Worm (Caenorhabditis elegans) whole organism, L2 larva: ENCODE results near the gene git-1.
A peak's percentile ranks its signal among the peaks of the same experiment; 100 is the strongest.

Source experiments
- C34F6.9 ChIP-seq: fragments of 150-350 bp; optimal IDR thresholded peaks from 2 replicates; lab custom pipeline; 2014; ENCODE audit warnings: missing biosample characterization, missing genetic modification characterization
- F13H6.1 ChIP-seq: sonication (generic microtip); optimal IDR thresholded peaks from 2 replicates; lab custom pipeline; 2016; ENCODE audit warnings: missing genetic modification characterization, missing compliant biosample characterization
- R02D3.7 ChIP-seq: fragments of 150-350 bp; optimal IDR thresholded peaks from 2 replicates; lab custom pipeline; 2014; ENCODE audit warnings: missing biosample characterization, missing genetic modification characterization
- Y55F3AM.14 ChIP-seq: fragments of 200-800 bp; sonication (Bioruptor generic); optimal IDR thresholded peaks from 2 replicates; lab custom pipeline; 2018; ENCODE audit warnings: mild to moderate bottlenecking, missing genetic modification characterization, missing compliant biosample characterization
- alr-1 ChIP-seq: fragments of 150-350 bp; optimal IDR thresholded peaks from 2 replicates; lab custom pipeline; 2014; ENCODE audit warnings: missing biosample characterization, missing genetic modification characterization
- aly-2 ChIP-seq: fragments of 150-350 bp; optimal IDR thresholded peaks from 2 replicates; lab custom pipeline; 2014; ENCODE audit warnings: missing biosample characterization, missing genetic modification characterization
- ama-1 ChIP-seq: fragments of 150-350 bp; optimal IDR thresholded peaks from 2 replicates; lab custom pipeline; 2018; ENCODE audit warnings: inconsistent platforms
- blmp-1 ChIP-seq: sonication (generic microtip); optimal IDR thresholded peaks from 2 replicates; lab custom pipeline; 2017; ENCODE audit warnings: missing genetic modification characterization, mild to moderate bottlenecking, missing compliant biosample characterization, antibody characterized with exemption, moderate library complexity; ENCODE audit not compliant: insufficient read depth
- ceh-16 ChIP-seq: fragments of 150-350 bp; optimal IDR thresholded peaks from 2 replicates; lab custom pipeline; 2014; ENCODE audit warnings: missing biosample characterization, missing genetic modification characterization
- ceh-82 ChIP-seq: fragments of 150-350 bp; optimal IDR thresholded peaks from 2 replicates; lab custom pipeline; 2014; ENCODE audit warnings: missing biosample characterization, missing genetic modification characterization
- crh-2 ChIP-seq: sonication (generic microtip); optimal IDR thresholded peaks from 2 replicates; lab custom pipeline; 2017; ENCODE audit warnings: missing biosample characterization, missing genetic modification characterization
- dmd-4 ChIP-seq: sonication (generic microtip); optimal IDR thresholded peaks from 2 replicates; lab custom pipeline; 2017; ENCODE audit warnings: missing biosample characterization, missing genetic modification characterization
- egl-27 ChIP-seq: sonication (generic microtip); optimal IDR thresholded peaks from 3 replicates; lab custom pipeline; 2017; ENCODE audit warnings: missing biosample characterization, missing genetic modification reagents, missing genetic modification characterization
- fos-1 ChIP-seq: fragments of 150-350 bp; optimal IDR thresholded peaks from 2 replicates; lab custom pipeline; 2014; ENCODE audit warnings: missing biosample characterization, missing genetic modification characterization
- gmeb-1 ChIP-seq: fragments of 150-350 bp; optimal IDR thresholded peaks from 2 replicates; lab custom pipeline; 2014; ENCODE audit warnings: missing biosample characterization, missing genetic modification characterization
- lin-11 ChIP-seq: fragments of 150-350 bp; sonication (generic microtip); optimal IDR thresholded peaks from 2 replicates; lab custom pipeline; 2014; ENCODE audit warnings: missing biosample characterization, missing genetic modification characterization, inconsistent platforms, mixed read lengths
- lin-13 ChIP-seq: fragments of 150-350 bp; optimal IDR thresholded peaks from 2 replicates; lab custom pipeline; 2014; ENCODE audit warnings: missing biosample characterization, missing genetic modification reagents, missing genetic modification characterization
- lin-39 ChIP-seq: fragments of 150-350 bp; optimal IDR thresholded peaks from 2 replicates; lab custom pipeline; 2014; ENCODE audit warnings: missing biosample characterization, missing genetic modification reagents, missing genetic modification characterization
- lsy-2 ChIP-seq, 2 experiments: fragments of 150-350 bp in 1 of 2; sonication (generic microtip) in 1 of 2; optimal IDR thresholded peaks; 2 replicates each; lab custom pipeline; 2014 to 2017; ENCODE audit warnings: missing biosample characterization in 2 of 2, missing genetic modification characterization in 2 of 2
- nhr-11 ChIP-seq: fragments of 150-350 bp; optimal IDR thresholded peaks from 2 replicates; lab custom pipeline; 2014; ENCODE audit warnings: missing biosample characterization, missing genetic modification characterization
- nhr-12 ChIP-seq: fragments of 150-350 bp; optimal IDR thresholded peaks from 2 replicates; lab custom pipeline; 2014; ENCODE audit warnings: missing biosample characterization, missing genetic modification characterization
- nhr-129 ChIP-seq: fragments of 150-350 bp; optimal IDR thresholded peaks from 2 replicates; lab custom pipeline; 2014; ENCODE audit warnings: missing biosample characterization, missing genetic modification characterization
- nhr-21 ChIP-seq: fragments of 150-350 bp; optimal IDR thresholded peaks from 2 replicates; lab custom pipeline; 2014; ENCODE audit warnings: missing biosample characterization, missing genetic modification characterization
- nhr-23 ChIP-seq: fragments of 150-350 bp; optimal IDR thresholded peaks from 2 replicates; lab custom pipeline; 2014; ENCODE audit warnings: missing biosample characterization, missing genetic modification reagents, missing genetic modification characterization
- nhr-237 ChIP-seq: fragments of 150-350 bp; optimal IDR thresholded peaks from 2 replicates; lab custom pipeline; 2014; ENCODE audit warnings: missing biosample characterization, missing genetic modification characterization
- nhr-25 ChIP-seq: fragments of 150-350 bp; sonication (generic microtip); optimal IDR thresholded peaks from 3 replicates; lab custom pipeline; 2014; ENCODE audit warnings: missing biosample characterization, missing genetic modification characterization
- nhr-6 ChIP-seq: fragments of 150-350 bp; optimal IDR thresholded peaks from 2 replicates; lab custom pipeline; 2014; ENCODE audit warnings: missing biosample characterization, missing genetic modification characterization
- peb-1 ChIP-seq: fragments of 150-350 bp; optimal IDR thresholded peaks from 2 replicates; lab custom pipeline; 2014; ENCODE audit warnings: missing biosample characterization, missing genetic modification characterization
- sem-4 ChIP-seq: fragments of 150-350 bp; optimal IDR thresholded peaks from 2 replicates; lab custom pipeline; 2014; ENCODE audit warnings: missing biosample characterization, missing genetic modification reagents, missing genetic modification characterization
- skn-1 ChIP-seq: sonication (generic microtip); optimal IDR thresholded peaks from 2 replicates; lab custom pipeline; 2017; ENCODE audit warnings: missing biosample characterization, missing genetic modification characterization
- sma-3 ChIP-seq: sonication (generic microtip); optimal IDR thresholded peaks from 2 replicates; lab custom pipeline; 2016; ENCODE audit warnings: missing genetic modification reagents, missing genetic modification characterization, missing compliant biosample characterization
- sma-9 ChIP-seq, 2 experiments: fragments of 150-350 bp in 1 of 2; sonication (generic microtip) in 1 of 2; optimal IDR thresholded peaks; 2 replicates each; lab custom pipeline; 2014 to 2016; ENCODE audit warnings: missing genetic modification characterization in 2 of 2, mild to moderate bottlenecking in 1 of 2, missing biosample characterization in 1 of 2, missing compliant biosample characterization in 1 of 2, missing genetic modification reagents in 1 of 2, moderate library complexity in 1 of 2
- snpc-4 ChIP-seq: fragments of 150-350 bp; optimal IDR thresholded peaks from 2 replicates; lab custom pipeline; 2014; ENCODE audit warnings: missing biosample characterization, missing genetic modification characterization
- unc-55 ChIP-seq: fragments of 150-350 bp; sonication (generic microtip); optimal IDR thresholded peaks from 3 replicates; lab custom pipeline; 2014; ENCODE audit warnings: missing biosample characterization, missing genetic modification reagents, missing genetic modification characterization
- unc-62 ChIP-seq: fragments of 150-350 bp; optimal IDR thresholded peaks from 2 replicates; lab custom pipeline; 2014; ENCODE audit warnings: missing biosample characterization, missing genetic modification reagents, missing genetic modification characterization
- zag-1 ChIP-seq: fragments of 150-350 bp; optimal IDR thresholded peaks from 2 replicates; lab custom pipeline; 2014; ENCODE audit warnings: missing biosample characterization, missing genetic modification characterization
- ztf-11 ChIP-seq: sonication (generic microtip); optimal IDR thresholded peaks from 2 replicates; lab custom pipeline; 2017; ENCODE audit warnings: missing biosample characterization, missing genetic modification characterization
- ztf-4 ChIP-seq: fragments of 150-350 bp; optimal IDR thresholded peaks from 2 replicates; lab custom pipeline; 2014; ENCODE audit warnings: missing biosample characterization, missing genetic modification characterization

Gene git-1

DNA sequence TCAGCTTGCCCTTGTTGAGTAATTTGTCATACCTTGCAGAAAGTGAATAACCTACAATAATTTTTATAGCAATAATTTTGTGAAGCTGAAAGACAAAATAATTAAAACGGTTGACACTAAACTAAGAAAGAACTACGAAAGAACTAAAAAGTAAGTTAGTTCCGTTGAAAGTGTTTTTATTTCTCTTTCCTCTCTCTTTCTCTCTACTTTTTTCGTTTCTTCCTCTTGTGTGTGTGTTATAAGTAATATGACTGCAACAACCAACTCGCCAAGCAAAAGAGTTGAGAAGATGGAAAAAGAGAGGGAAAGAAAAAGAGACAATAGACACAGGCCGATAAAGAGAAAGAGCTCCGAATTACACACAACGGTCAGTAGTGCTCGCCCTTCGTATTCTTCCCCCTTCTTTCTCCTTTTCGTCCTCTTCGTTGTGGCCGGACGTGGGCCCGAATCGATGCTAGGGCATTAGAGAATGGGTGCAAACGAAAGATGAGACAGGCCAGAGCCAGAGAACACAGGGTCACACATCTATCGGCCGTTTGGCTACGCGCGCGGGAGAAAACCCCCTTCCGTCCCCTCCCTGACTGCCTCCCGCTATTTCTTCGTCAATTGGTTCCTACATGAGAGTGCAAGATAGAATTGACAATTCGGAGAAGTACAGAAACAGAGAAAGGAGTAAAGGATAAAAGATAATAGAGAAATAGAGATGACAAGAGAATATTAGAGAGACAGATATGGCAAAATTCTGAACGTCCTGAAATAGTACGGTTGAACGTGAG, 30.7 kb downstream of the git-1 start, which contains the start of gene syd-2 (continued):
- TF ChIP-seq nhr-21 (tag; lab: Kevin White, UChicago) (peak; percentile 46), lsy-2 (tag; optimal IDR thresholded peaks at IDR 0.05; lab: Kevin White, UChicago) (peak; percentile 56 to 69), dmd-4 (no peak)

DNA sequence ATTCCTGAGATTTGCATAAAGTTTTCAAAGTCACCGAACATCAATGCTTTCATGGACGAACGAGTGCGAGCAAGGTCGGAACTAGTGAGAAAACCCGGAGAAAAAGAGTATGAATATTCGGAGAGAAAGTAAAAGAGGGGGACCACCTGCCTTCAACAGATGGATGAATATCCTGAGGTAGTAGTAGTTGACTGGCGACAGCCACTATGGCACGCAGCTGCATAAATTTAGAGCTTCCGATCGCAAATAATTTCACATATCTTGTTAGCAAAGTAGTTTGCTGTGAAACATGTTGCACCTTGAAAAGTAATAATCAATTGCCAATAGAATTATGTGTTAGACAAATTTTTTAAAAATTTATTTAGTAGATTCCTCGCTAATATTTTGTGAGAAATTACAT, 32.1 kb downstream of the git-1 start:
- TF ChIP-seq ztf-4 (no peak), snpc-4 (tag; lab: Kevin White, UChicago) (no peak)

ce11 chrX:10559203-10559602, 34.5 kb downstream of the git-1 start, which contains the start of gene F59F5.7:
TSS of gene F59F5.7 (plus strand) at chrX:10559503.
- TF ChIP-seq sma-9 (GFP tag; optimal IDR thresholded peaks at IDR 0.05; lab: Kevin White, UChicago) (no peak), sma-9 (tag; optimal IDR thresholded peaks at IDR 0.05; lab: Kevin White, UChicago) (no peak), nhr-21 (tag; lab: Kevin White, UChicago) (no peak), sem-4 (no peak), peb-1 (tag; lab: Kevin White, UChicago) (no peak), alr-1 (tag; lab: Kevin White, UChicago) (no peak), ztf-4 (no peak), nhr-6 (tag; lab: Kevin White, UChicago) (no peak), lsy-2 (tag; optimal IDR thresholded peaks at IDR 0.05; lab: Kevin White, UChicago) (no peak), unc-62 (GFP tag; lab: Kevin White, UChicago) (no peak), R02D3.7 (tag; lab: Kevin White, UChicago) (no peak), zag-1 (no peak), ceh-82 (no peak), sma-3 (GFP tag; lab: Kevin White, UChicago) (no peak), unc-55 (no peak), lin-13 (GFP tag; lab: Kevin White, UChicago) (no peak), nhr-129 (tag; lab: Kevin White, UChicago) (no peak), blmp-1 (tag; lab: Kevin White, UChicago) (no peak), skn-1 (tag; lab: Kevin White, UChicago) (no peak), ama-1 (lab: Kevin White, UChicago) (no peak)

- TF ChIP-seq snpc-4 (tag; lab: Kevin White, UChicago) (no peak), Y55F3AM.14 (GFP tag; lab: Kevin White, UChicago) (no peak), gmeb-1 (peak; percentile 48), ztf-11 (no peak), crh-2 (tag; lab: Kevin White, UChicago) (peak; percentile 56), ama-1 (lab: Kevin White, UChicago) (no peak), unc-55 (peak; percentile 74), nhr-12 (tag; lab: Kevin White, UChicago) (no peak), lsy-2 (tag; optimal IDR thresholded peaks at IDR 0.05; lab: Kevin White, UChicago) (peak in 1 of 2 experiments; percentile 54), nhr-6 (tag; lab: Kevin White, UChicago) (no peak), fos-1 (tag; lab: Kevin White, UChicago) (peak; percentile 56), nhr-129 (tag; lab: Kevin White, UChicago) (peak; percentile 24), egl-27 (no peak), lin-13 (GFP tag; lab: Kevin White, UChicago) (peak; percentile 9), sma-9 (GFP tag; optimal IDR thresholded peaks at IDR 0.05; lab: Kevin White, UChicago) (peak; percentile 37), sma-9 (tag; optimal IDR thresholded peaks at IDR 0.05; lab: Kevin White, UChicago) (no peak), F13H6.1 (tag; lab: Kevin White, UChicago) (peak; percentile 7), lin-11 (no peak), C34F6.9 (peak; percentile 33), blmp-1 (tag; lab: Kevin White, UChicago) (peak; percentile 30)
These were observed 42.1 kb downstream of the git-1 start for ce11 chrX:10566775-10567174.

- peak; percentile 68 for TF ChIP-seq nhr-11 (tag; lab: Kevin White, UChicago)
- no peak for TF ChIP-seq nhr-23 (tag; lab: Kevin White, UChicago)
- TF ChIP-seq Y55F3AM.14 (GFP tag; lab: Kevin White, UChicago), result peak; percentile 87
- peak; percentile 93 for TF ChIP-seq egl-27
- TF ChIP-seq unc-55, result peak; percentile 94
- peak; percentile 92 for TF ChIP-seq sem-4
- peak; percentile 29 for TF ChIP-seq blmp-1 (tag; lab: Kevin White, UChicago)
- TF ChIP-seq skn-1 (tag; lab: Kevin White, UChicago), result peak; percentile 47
- TF ChIP-seq ztf-4, result peak; percentile 53
- peak; percentile 87 for TF ChIP-seq fos-1 (tag; lab: Kevin White, UChicago)
- peak; percentile 80 for TF ChIP-seq lin-11
- TF ChIP-seq ceh-16 (tag; lab: Kevin White, UChicago), result peak; percentile 89
- peak; percentile 64 to 88 for TF ChIP-seq lsy-2 (tag; optimal IDR thresholded peaks at IDR 0.05; lab: Kevin White, UChicago)
- TF ChIP-seq crh-2 (tag; lab: Kevin White, UChicago), result peak; percentile 96
- TF ChIP-seq nhr-129 (tag; lab: Kevin White, UChicago), result peak; percentile 91
- TF ChIP-seq aly-2 (tag; lab: Kevin White, UChicago), result no peak
- peak; percentile 31 for TF ChIP-seq unc-62 (GFP tag; lab: Kevin White, UChicago)
- TF ChIP-seq lin-39 (tag; lab: Kevin White, UChicago), result peak; percentile 33
- peak; percentile 41 for TF ChIP-seq ceh-82
- peak; percentile 66 for TF ChIP-seq nhr-237
- TF ChIP-seq nhr-25 (tag; lab: Kevin White, UChicago), result peak; percentile 93
- TF ChIP-seq C34F6.9, result peak; percentile 95
- TF ChIP-seq sma-3 (GFP tag; lab: Kevin White, UChicago), result peak; percentile 96
- no peak for TF ChIP-seq nhr-12 (tag; lab: Kevin White, UChicago)
These were observed 43.9 kb downstream of the git-1 start for ce11 chrX:10568385-10569149.
